Worm (Caenorhabditis elegans) whole organism, L4 larva: ENCODE results near the gene ghi-1.

Experiments used
- F10B5.3 ChIP-seq: sonication (generic microtip); optimal IDR thresholded peaks from 2 replicates; lab custom pipeline; 2016; ENCODE audit warnings: mild to moderate bottlenecking, missing genetic modification characterization, missing compliant biosample characterization
- daf-8 ChIP-seq: fragments of 200-800 bp; sonication (Bioruptor generic); IDR thresholded peaks from 2 replicates; pipeline ENCODE4 v1.3.6; 2022; ENCODE audit warnings: missing genetic modification characterization, missing compliant biosample characterization
- dpl-1 ChIP-seq: fragments of 150-350 bp; optimal IDR thresholded peaks from 2 replicates; lab custom pipeline; 2014; ENCODE audit warnings: missing biosample characterization, missing genetic modification reagents, missing genetic modification characterization
- nhr-25 ChIP-seq: sonication (generic microtip); optimal IDR thresholded peaks from 2 replicates; lab custom pipeline; 2017; ENCODE audit warnings: missing genetic modification characterization, mild to moderate bottlenecking, missing compliant biosample characterization, antibody characterized with exemption, moderate library complexity, borderline replicate concordance; ENCODE audit not compliant: insufficient read depth
- snpc-4 ChIP-seq: fragments of 150-350 bp; optimal IDR thresholded peaks from 2 replicates; lab custom pipeline; 2014; ENCODE audit warnings: missing biosample characterization, missing genetic modification characterization

DNA sequence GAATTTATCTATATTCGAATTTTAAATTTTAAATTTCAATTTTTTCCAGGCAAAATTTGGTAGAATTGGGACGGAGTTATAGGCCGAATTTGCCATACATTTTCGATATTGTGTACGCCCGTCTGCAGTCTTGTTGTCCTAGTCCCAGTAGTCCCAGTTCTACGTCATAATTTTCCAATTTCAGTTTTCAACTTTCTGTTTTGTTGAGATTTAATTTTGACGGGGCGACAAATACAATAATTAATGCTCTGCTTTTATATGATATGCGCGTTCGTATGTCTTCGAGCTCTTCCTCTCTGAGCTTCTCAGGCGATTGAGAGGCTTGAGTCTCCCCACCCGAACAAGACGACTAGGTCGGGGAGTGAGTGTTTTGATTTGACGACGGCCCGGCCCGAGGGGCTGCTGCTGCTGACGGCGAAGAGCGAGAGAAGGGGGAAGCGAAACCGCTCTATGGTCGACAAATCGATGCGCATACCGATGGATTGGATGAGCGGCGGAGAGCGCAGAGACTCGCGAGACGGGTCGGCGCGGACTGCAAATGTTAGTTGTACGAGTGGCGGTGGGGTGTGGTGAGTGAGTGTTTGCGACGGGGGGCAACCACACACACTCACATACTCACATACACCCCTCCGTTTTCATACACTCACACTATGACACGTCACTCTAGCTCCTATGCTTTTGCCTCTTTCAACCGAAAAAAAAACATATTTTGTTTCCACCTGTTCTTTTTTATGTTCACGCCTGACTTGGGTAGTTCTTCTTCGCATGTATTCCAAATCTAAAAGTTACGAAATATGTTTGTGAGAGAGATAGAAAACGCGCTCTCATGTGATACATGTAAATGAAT lies 11.6 kb upstream of the ghi-1 start:
- TF ChIP-seq daf-8 (GFP tag; lab: Robert Waterston, UW) (no peak), dpl-1 (GFP tag; lab: Kevin White, UChicago) (peak; percentile 2), nhr-25 (tag; lab: Kevin White, UChicago) (peak; percentile 67), snpc-4 (tag; lab: Kevin White, UChicago) (no peak), F10B5.3 (no peak)
